Worm (Caenorhabditis elegans) whole organism, early embryonic: ENCODE results near the gene rmd-2.

Experiments
- aly-1 ChIP-seq: sonication (generic microtip); optimal IDR thresholded peaks from 2 replicates; lab custom pipeline; 2016; ENCODE audit warnings: missing genetic modification characterization, missing compliant biosample characterization
- ama-1 ChIP-seq: fragments of 150-350 bp; optimal IDR thresholded peaks from 2 replicates; lab custom pipeline; 2014
- flt-1 ChIP-seq: fragments of 200-800 bp; sonication (Bioruptor generic); IDR thresholded peaks from 2 replicates; pipeline ENCODE4 v1.3.6; 2022; ENCODE audit warnings: missing genetic modification characterization, missing compliant biosample characterization
- pes-1 ChIP-seq: fragments of 200-800 bp; sonication (Bioruptor generic); IDR thresholded peaks from 2 replicates; pipeline ENCODE4 v1.3.6; 2022; ENCODE audit warnings: missing genetic modification reagents, missing genetic modification characterization, missing compliant biosample characterization

ce11 chrV:9976138-9976537 lies 9.9 kb downstream of the rmd-2 start, which contains the start of gene unc-41:
- no peak for TF ChIP-seq pes-1 (GFP tag; lab: Robert Waterston, UW)
- no peak for TF ChIP-seq aly-1 (tag; lab: Kevin White, UChicago)
- no peak for TF ChIP-seq ama-1 (lab: Kevin White, UChicago)
- no peak for TF ChIP-seq flt-1 (GFP tag; lab: Robert Waterston, UW)
